Worm (Caenorhabditis elegans): ENCODE data around the gene mrpl-36.

DNA sequence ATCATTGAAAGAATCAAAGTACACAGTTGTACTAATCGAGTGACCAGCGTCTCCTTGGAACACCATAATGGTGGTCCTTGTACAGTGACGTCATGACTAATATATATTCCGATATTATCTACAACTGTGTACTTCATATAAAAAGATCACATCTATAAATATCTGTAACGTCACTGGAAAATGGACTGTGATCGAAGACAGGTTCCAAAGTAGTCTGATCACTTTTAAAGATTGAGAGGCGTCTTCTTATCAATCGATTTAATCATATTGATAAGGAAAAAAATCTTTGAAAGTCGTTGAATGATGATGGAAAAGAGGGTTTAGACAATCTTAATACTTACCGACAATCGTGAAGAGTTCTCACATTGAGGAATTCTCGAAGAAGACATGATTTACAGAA, 10.1 kb upstream of the mrpl-36 start:
- TF ChIP-seq unc-62 (GFP tag; optimal IDR thresholded peaks at IDR 0.05): no peak
- no peak for TF ChIP-seq ama-1 (optimal IDR thresholded peaks at IDR 0.05)
- no peak for TF ChIP-seq egl-27 (tag; optimal IDR thresholded peaks at IDR 0.05)
- no peak for TF ChIP-seq lsy-2 (tag; optimal IDR thresholded peaks at IDR 0.05)

Measured in whole organism, L2 larva.